ENCODE assay signal across 2 fruit fly cellular contexts in genomic region chr2L:18284150-18284842, dm6.
TF ChIP-seq lines count a peak whose summit lies in the region.

No protein-coding gene starts in this region.

- TF ChIP-seq CTCF in S2 (optimal IDR thresholded peaks at IDR 0.05; lab: Kevin White, UChicago), result peak; percentile 59 to 67
- TF ChIP-seq CTCF in whole organism, embryonic (GFP tag; optimal IDR thresholded peaks at IDR 0.05; lab: Kevin White, UChicago), result peak; percentile 69

TF ChIP-seq in whole organism, embryonic, 481 proteins besides CTCF, POLR2A, EP300 and RAD21:
- TF ChIP-seq NFAT (GFP tag; IDR thresholded peaks at IDR 0.05; lab: Robert Waterston, UW) (no peak), sna (GFP tag; IDR thresholded peaks at IDR 0.05; lab: Robert Waterston, UW; ENCODE audit: partially characterized antibody) (no peak), sr (GFP tag; IDR thresholded peaks at IDR 0.05; lab: Robert Waterston, UW) (no peak), Hsf (GFP tag; optimal IDR thresholded peaks at IDR 0.05; lab: Kevin White, UChicago) (no peak), CG18599 (GFP tag; optimal IDR thresholded peaks at IDR 0.05; lab: Kevin White, UChicago) (no peak), Kr (GFP tag; optimal IDR thresholded peaks at IDR 0.05; lab: Kevin White, UChicago) (no peak), exex (tag; optimal IDR thresholded peaks at IDR 0.05; lab: Kevin White, UChicago) (no peak), CG11456 (GFP tag; IDR thresholded peaks at IDR 0.05; lab: Robert Waterston, UW) (peak; percentile 23; the same call in 1 of the 3 replicates), Mrtf (GFP tag; IDR thresholded peaks at IDR 0.05; lab: Robert Waterston, UW) (no peak), CG14014 (GFP tag; IDR thresholded peaks at IDR 0.05; lab: Robert Waterston, UW) (no peak), Ets65A (GFP tag; lab: Kevin White, UChicago) (peak; percentile 94), ERR (GFP tag; optimal IDR thresholded peaks at IDR 0.05; lab: Kevin White, UChicago) (no peak), crp (GFP tag; optimal IDR thresholded peaks at IDR 0.05; lab: Kevin White, UChicago) (no peak), CG11093 (GFP tag; IDR thresholded peaks at IDR 0.05; lab: Robert Waterston, UW) (0 out of 3 replicates have a peak, but pooled peaks have one; percentile 11), dmrt99B (tag; optimal IDR thresholded peaks at IDR 0.05; lab: Kevin White, UChicago) (no peak), CG17612 (GFP tag; IDR thresholded peaks at IDR 0.05; lab: Robert Waterston, UW) (no peak), CG11695 (GFP tag; IDR thresholded peaks at IDR 0.05; lab: Robert Waterston, UW) (no peak), Aef1 (GFP tag; IDR thresholded peaks at IDR 0.05; lab: Robert Waterston, UW) (no peak), Rfx (GFP tag; IDR thresholded peaks at IDR 0.05; lab: Robert Waterston, UW) (no peak), CG32532 (GFP tag; IDR thresholded peaks at IDR 0.05; lab: Robert Waterston, UW) (no peak)
TF ChIP-seq in whole organism, embryonic: peak in this region for 3.
